Worm (Caenorhabditis elegans) whole organism, young adult: Measurements from ENCODE around the gene grsp-3.

Experiments
- B0261.1 ChIP-seq: sonication (generic microtip); optimal IDR thresholded peaks from 2 replicates; lab custom pipeline; 2016; ENCODE audit warnings: mild to moderate bottlenecking, missing genetic modification characterization, moderate library complexity, missing compliant biosample characterization
- C06A6.2 ChIP-seq: fragments of 200-800 bp; sonication (Bioruptor generic); conservative IDR thresholded peaks from 2 replicates; pipeline ENCODE4 v1.3.6; 2022; ENCODE audit warnings: missing genetic modification characterization, missing compliant biosample characterization
- C17E4.6 ChIP-seq: fragments of 200-800 bp; sonication (Bioruptor generic); IDR thresholded peaks from 2 replicates; pipeline ENCODE4 v1.3.6; 2022; ENCODE audit warnings: missing genetic modification reagents, missing genetic modification characterization, missing compliant biosample characterization
- F49E8.2 ChIP-seq: sonication (generic microtip); optimal IDR thresholded peaks from 3 replicates; lab custom pipeline; 2017; ENCODE audit warnings: missing genetic modification characterization, mild to moderate bottlenecking, missing compliant biosample characterization, antibody characterized with exemption, moderate library complexity; ENCODE audit not compliant: insufficient read depth
- F55B11.4 ChIP-seq: sonication (generic microtip); optimal IDR thresholded peaks from 2 replicates; lab custom pipeline; 2016; ENCODE audit warnings: missing compliant biosample characterization, missing genetic modification characterization, borderline replicate concordance; ENCODE audit not compliant: insufficient read depth
- F57C9.4 ChIP-seq: sonication (generic microtip); optimal IDR thresholded peaks from 2 replicates; lab custom pipeline; 2017; ENCODE audit warnings: mild to moderate bottlenecking, missing genetic modification characterization, missing compliant biosample characterization
- T07F8.4 ChIP-seq: sonication (generic microtip); optimal IDR thresholded peaks from 2 replicates; lab custom pipeline; 2016; ENCODE audit warnings: mild to moderate bottlenecking, missing genetic modification characterization, moderate library complexity, missing compliant biosample characterization
- T26A5.8 ChIP-seq: sonication (generic microtip); optimal IDR thresholded peaks from 2 replicates; lab custom pipeline; 2016; ENCODE audit warnings: missing genetic modification characterization, missing compliant biosample characterization
- Y53F4B.3 ChIP-seq: fragments of 200-800 bp; sonication (Bioruptor generic); IDR thresholded peaks from 2 replicates; pipeline ENCODE4 v1.3.6; 2022; ENCODE audit warnings: missing genetic modification reagents, missing genetic modification characterization, missing compliant biosample characterization
- Y53G8AR.9 ChIP-seq: fragments of 200-800 bp; sonication (Bioruptor generic); conservative IDR thresholded peaks from 2 replicates; pipeline ENCODE4 v1.3.6; 2022; ENCODE audit warnings: missing genetic modification reagents, missing genetic modification characterization, missing compliant biosample characterization
- aptf-2 ChIP-seq: fragments of 200-800 bp; sonication (Bioruptor generic); conservative IDR thresholded peaks from 2 replicates; pipeline ENCODE4 v1.3.6; 2022; ENCODE audit warnings: missing genetic modification reagents, missing genetic modification characterization, missing compliant biosample characterization
- athp-1 ChIP-seq: sonication (generic microtip); optimal IDR thresholded peaks from 2 replicates; lab custom pipeline; 2017; ENCODE audit warnings: mild to moderate bottlenecking, missing genetic modification characterization, missing compliant biosample characterization
- attf-3 ChIP-seq: fragments of 200-800 bp; sonication (Bioruptor generic); conservative IDR thresholded peaks from 2 replicates; pipeline ENCODE4 v1.3.6; 2022; ENCODE audit warnings: missing genetic modification reagents, missing genetic modification characterization, missing compliant biosample characterization
- attf-5 ChIP-seq: fragments of 200-800 bp; sonication (Bioruptor generic); optimal IDR thresholded peaks from 2 replicates; lab custom pipeline; 2018; ENCODE audit warnings: mild to moderate bottlenecking, missing genetic modification characterization, missing compliant biosample characterization
- ccch-3 ChIP-seq: fragments of 200-800 bp; sonication (Bioruptor generic); optimal IDR thresholded peaks from 2 replicates; lab custom pipeline; 2018; ENCODE audit warnings: mild to moderate bottlenecking, missing genetic modification characterization, missing compliant biosample characterization
- cebp-1 ChIP-seq, 2 experiments: fragments of 200-800 bp in 1 of 2; sonication (Bioruptor generic) in 1 of 2; sonication (generic microtip) in 1 of 2; IDR thresholded peaks in 1 of 2; optimal IDR thresholded peaks in 1 of 2; 2 replicates each; pipeline versions ENCODE4 v1.3.6 to Lab custom; 2017 to 2022; ENCODE audit warnings: missing compliant biosample characterization in 2 of 2, missing genetic modification characterization in 2 of 2, mild to moderate bottlenecking in 1 of 2, missing genetic modification reagents in 1 of 2, moderate library complexity in 1 of 2
- cebp-2 ChIP-seq: fragments of 200-800 bp; sonication (Bioruptor generic); IDR thresholded peaks from 2 replicates; pipeline ENCODE4 v1.3.6; 2022; ENCODE audit warnings: missing genetic modification characterization, missing compliant biosample characterization
- ceh-100 ChIP-seq: fragments of 200-800 bp; sonication (Bioruptor generic); IDR thresholded peaks from 2 replicates; pipeline ENCODE4 v1.3.6; 2022; ENCODE audit warnings: missing genetic modification reagents, missing genetic modification characterization, missing compliant biosample characterization
- ceh-58 ChIP-seq: fragments of 200-800 bp; sonication (Bioruptor generic); IDR thresholded peaks from 2 replicates; pipeline ENCODE4 v1.3.6; 2022; ENCODE audit warnings: missing genetic modification characterization, missing compliant biosample characterization
- dox-1 ChIP-seq: fragments of 200-800 bp; sonication (Bioruptor generic); IDR thresholded peaks from 2 replicates; pipeline ENCODE4 v1.3.6; 2022; ENCODE audit warnings: missing genetic modification reagents, missing genetic modification characterization, missing compliant biosample characterization
- dpl-1 ChIP-seq: fragments of 150-350 bp; optimal IDR thresholded peaks from 2 replicates; lab custom pipeline; 2014; ENCODE audit warnings: missing biosample characterization, missing genetic modification reagents, missing genetic modification characterization
- efl-1 ChIP-seq: fragments of 150-350 bp; optimal IDR thresholded peaks from 2 replicates; lab custom pipeline; 2014; ENCODE audit warnings: missing biosample characterization, missing genetic modification reagents, missing genetic modification characterization
- egl-44 ChIP-seq: fragments of 200-800 bp; sonication (Bioruptor generic); IDR thresholded peaks from 2 replicates; pipeline ENCODE4 v1.3.6; 2022; ENCODE audit warnings: missing genetic modification reagents, missing genetic modification characterization, missing compliant biosample characterization
- egrh-3 ChIP-seq: fragments of 200-800 bp; sonication (Bioruptor generic); IDR thresholded peaks from 2 replicates; pipeline ENCODE4 v1.3.6; 2022; ENCODE audit warnings: missing genetic modification reagents, missing genetic modification characterization, missing compliant biosample characterization
- lin-26 ChIP-seq: fragments of 200-800 bp; sonication (Bioruptor generic); IDR thresholded peaks from 2 replicates; pipeline ENCODE4 v1.3.6; 2022; ENCODE audit warnings: missing genetic modification reagents, missing genetic modification characterization, missing compliant biosample characterization
- lin-35 ChIP-seq, 3 experiments: fragments of 150-350 bp in 2 of 3; sonication (generic microtip) in 1 of 3; optimal IDR thresholded peaks; 2 replicates each; lab custom pipeline; 2014 to 2018; ENCODE audit warnings: missing biosample characterization in 3 of 3, missing genetic modification characterization in 3 of 3, missing genetic modification reagents in 3 of 3
- lin-54 ChIP-seq: fragments of 200-800 bp; sonication (Bioruptor generic); optimal IDR thresholded peaks from 2 replicates; lab custom pipeline; 2018; ENCODE audit warnings: mild to moderate bottlenecking, missing genetic modification characterization, missing compliant biosample characterization
- madf-10 ChIP-seq: sonication (generic microtip); optimal IDR thresholded peaks from 2 replicates; lab custom pipeline; 2016; ENCODE audit warnings: mild to moderate bottlenecking, missing genetic modification characterization, missing compliant biosample characterization
- madf-3 ChIP-seq: fragments of 200-800 bp; sonication (Bioruptor generic); IDR thresholded peaks from 2 replicates; pipeline ENCODE4 v1.3.6; 2022; ENCODE audit warnings: missing genetic modification reagents, missing genetic modification characterization, missing compliant biosample characterization
- mcd-1 ChIP-seq: fragments of 200-800 bp; sonication (Bioruptor generic); IDR thresholded peaks from 2 replicates; pipeline ENCODE4 v1.3.6; 2022; ENCODE audit warnings: missing genetic modification reagents, missing genetic modification characterization, missing compliant biosample characterization
- nfya-2 ChIP-seq: fragments of 200-800 bp; sonication (Bioruptor generic); IDR thresholded peaks from 2 replicates; pipeline ENCODE4 v1.3.6; 2022; ENCODE audit warnings: missing genetic modification reagents, missing genetic modification characterization, missing compliant biosample characterization
- nfyb-1 ChIP-seq: fragments of 200-800 bp; sonication (Bioruptor generic); IDR thresholded peaks from 2 replicates; pipeline ENCODE4 v1.3.6; 2022; ENCODE audit warnings: missing genetic modification reagents, missing genetic modification characterization, missing compliant biosample characterization
- nhr-120 ChIP-seq: fragments of 200-800 bp; sonication (Bioruptor generic); IDR thresholded peaks from 2 replicates; pipeline ENCODE4 v1.3.6; 2022; ENCODE audit warnings: missing genetic modification characterization, missing compliant biosample characterization
- nhr-80 ChIP-seq: sonication (generic microtip); optimal IDR thresholded peaks from 2 replicates; lab custom pipeline; 2016; ENCODE audit warnings: missing genetic modification characterization, missing compliant biosample characterization
- nhr-90 ChIP-seq: sonication (generic microtip); optimal IDR thresholded peaks from 2 replicates; lab custom pipeline; 2016; ENCODE audit warnings: missing genotype, mild to moderate bottlenecking, missing genetic modification characterization, missing compliant biosample characterization
- pbrm-1 ChIP-seq: fragments of 200-800 bp; sonication (Bioruptor generic); IDR thresholded peaks from 2 replicates; pipeline ENCODE4 v1.3.6; 2022; ENCODE audit warnings: missing genetic modification reagents, missing genetic modification characterization, missing compliant biosample characterization
- snpc-1.1 ChIP-seq: sonication (generic microtip); optimal IDR thresholded peaks from 2 replicates; lab custom pipeline; 2017; ENCODE audit warnings: missing genetic modification characterization, mild to moderate bottlenecking, missing compliant biosample characterization, antibody characterized with exemption, moderate library complexity, missing genotype, missing genetic modification reagents; ENCODE audit not compliant: insufficient read depth
- snpc-1.3 ChIP-seq: sonication (generic microtip); optimal IDR thresholded peaks from 2 replicates; lab custom pipeline; 2017; ENCODE audit warnings: missing genetic modification characterization, mild to moderate bottlenecking, missing compliant biosample characterization, antibody characterized with exemption, moderate library complexity, missing genotype, missing genetic modification reagents; ENCODE audit not compliant: insufficient read depth
- snpc-3.4 ChIP-seq: sonication (generic microtip); optimal IDR thresholded peaks from 2 replicates; lab custom pipeline; 2017; ENCODE audit warnings: missing genetic modification characterization, mild to moderate bottlenecking, missing compliant biosample characterization, antibody characterized with exemption, moderate library complexity, missing genotype, missing genetic modification reagents
- snpc-4 ChIP-seq, 5 experiments: fragments of 150-350 bp in 1 of 5; sonication (generic microtip) in 4 of 5; optimal IDR thresholded peaks; 2 replicates each; lab custom pipeline; 2014 to 2018; ENCODE audit warnings: missing genetic modification characterization in 5 of 5, missing biosample characterization in 3 of 5, antibody characterized with exemption in 2 of 5, mild to moderate bottlenecking in 2 of 5, missing compliant biosample characterization in 2 of 5, missing genotype in 2 of 5, moderate library complexity in 2 of 5, missing genetic modification reagents in 1 of 5
- unc-62 ChIP-seq: fragments of 150-350 bp; optimal IDR thresholded peaks from 2 replicates; lab custom pipeline; 2014; ENCODE audit warnings: missing biosample characterization, missing genetic modification reagents, missing genetic modification characterization
- ztf-18 ChIP-seq: sonication (generic microtip); optimal IDR thresholded peaks from 2 replicates; lab custom pipeline; 2016; ENCODE audit warnings: missing genotype, mild to moderate bottlenecking, missing genetic modification characterization, missing compliant biosample characterization
- ztf-26 ChIP-seq: sonication (generic microtip); optimal IDR thresholded peaks from 2 replicates; lab custom pipeline; 2017; ENCODE audit warnings: missing genetic modification characterization, missing compliant biosample characterization
- ztf-28 ChIP-seq: fragments of 200-800 bp; sonication (Bioruptor generic); IDR thresholded peaks from 2 replicates; pipeline ENCODE4 v1.3.6; 2022; ENCODE audit warnings: missing genetic modification reagents, missing genetic modification characterization, missing compliant biosample characterization

grsp-3 gene

DNA sequence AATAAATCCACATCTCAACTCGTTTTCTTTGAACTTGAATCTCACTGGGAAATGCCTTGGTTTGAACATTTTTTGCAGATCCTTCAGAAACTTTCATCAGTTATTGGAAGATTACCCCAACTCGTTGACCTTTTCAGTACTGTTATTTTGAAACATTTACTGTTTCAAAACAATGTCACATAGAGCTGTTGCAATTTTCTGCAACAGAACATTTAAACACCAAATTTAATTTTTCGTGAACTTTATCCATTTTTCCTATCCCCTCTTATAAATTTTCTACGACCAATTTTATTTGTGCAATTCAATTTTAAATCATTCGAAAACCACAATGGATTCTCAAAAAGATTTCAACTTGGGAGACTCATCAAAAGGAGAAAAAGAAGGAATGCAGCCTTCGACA lies 23.8 kb downstream of the grsp-3 start, which contains the start of gene ZC477.2:
TSS of gene ZC477.2 (plus strand) at position 301 of the 400 bp plus-strand sequence.
- no peak for TF ChIP-seq cebp-1 (GFP tag; IDR thresholded peaks at IDR 0.05; lab: Robert Waterston, UW)
- TF ChIP-seq cebp-1 (tag; optimal IDR thresholded peaks at IDR 0.05; lab: Kevin White, UChicago), result no peak
- no peak for TF ChIP-seq C06A6.2
- TF ChIP-seq F55B11.4 (tag; lab: Kevin White, UChicago), result no peak
- no peak for TF ChIP-seq ztf-26
- no peak for TF ChIP-seq ceh-100 (GFP tag; lab: Robert Waterston, UW)
- no peak for TF ChIP-seq aptf-2
- no peak for TF ChIP-seq snpc-3.4 (tag; lab: Kevin White, UChicago)
- TF ChIP-seq ccch-3, result no peak
- TF ChIP-seq unc-62 (GFP tag; lab: Kevin White, UChicago), result no peak
- TF ChIP-seq snpc-1.1, result no peak
- no peak for TF ChIP-seq nfya-2 (GFP tag; lab: Robert Waterston, UW)
- no peak for TF ChIP-seq egrh-3
- TF ChIP-seq pbrm-1 (GFP tag; lab: Robert Waterston, UW), result no peak
- TF ChIP-seq nhr-90 (tag; lab: Kevin White, UChicago), result no peak
- TF ChIP-seq Y53F4B.3 (GFP tag; lab: Robert Waterston, UW), result no peak
- TF ChIP-seq F49E8.2 (tag; lab: Kevin White, UChicago), result no peak
- no peak for TF ChIP-seq ceh-58 (GFP tag; lab: Robert Waterston, UW)

DNA sequence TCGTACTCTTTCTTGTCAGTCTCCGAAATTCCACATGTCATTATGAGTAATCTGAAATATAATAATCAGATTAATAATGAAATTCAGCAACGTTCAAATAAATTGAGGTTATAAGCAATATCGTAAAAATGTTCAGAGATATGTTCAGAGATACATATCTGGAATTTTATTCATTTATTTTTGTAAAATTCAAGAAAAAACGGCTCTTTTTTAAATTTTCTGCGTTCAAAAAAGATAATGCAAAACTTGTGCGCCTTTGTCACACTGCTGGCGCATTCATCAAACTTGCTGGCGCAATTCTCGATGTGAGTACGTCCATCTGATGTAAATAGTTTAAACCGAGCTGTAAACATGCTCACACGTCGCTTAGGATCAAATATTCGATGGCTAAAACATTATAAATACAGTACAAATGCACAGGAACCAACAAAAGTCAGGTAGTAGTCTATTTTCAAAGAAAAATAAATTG lies 28.5 kb downstream of the grsp-3 start, which contains the start of the genes rde-8 and ZC477.3:
TSS of gene rde-8 (minus strand) at position 51 of the 469 bp plus-strand sequence.
TSS of gene ZC477.3 (plus strand) at position 282 of the 469 bp plus-strand sequence.
- TF ChIP-seq madf-10 (no peak), cebp-2 (GFP tag; lab: Robert Waterston, UW) (no peak), Y53G8AR.9 (GFP tag; lab: Robert Waterston, UW) (0 out of 2 replicates have a peak, but pooled peaks have one; percentile 30), T07F8.4 (no peak), lin-35 (GFP tag; optimal IDR thresholded peaks at IDR 0.05; lab: Kevin White, UChicago) (peak in 1 of 3 experiments; percentile 77), snpc-3.4 (tag; lab: Kevin White, UChicago) (peak; percentile 48), mcd-1 (GFP tag; lab: Robert Waterston, UW) (peak; percentile 79), dpl-1 (GFP tag; lab: Kevin White, UChicago) (peak; percentile 36), madf-3 (GFP tag; lab: Robert Waterston, UW) (0 out of 2 replicates have a peak, but pooled peaks have one; percentile 1), pbrm-1 (GFP tag; lab: Robert Waterston, UW) (0 out of 2 replicates have a peak, but pooled peaks have one; percentile 36), nhr-80 (tag; lab: Kevin White, UChicago) (peak; percentile 17), attf-3 (GFP tag; lab: Robert Waterston, UW) (peak; percentile 60; the same call in 1 of the 2 replicates), F57C9.4 (tag; lab: Kevin White, UChicago) (no peak), B0261.1 (tag; lab: Kevin White, UChicago) (no peak), ztf-28 (GFP tag; lab: Robert Waterston, UW) (no peak), F55B11.4 (tag; lab: Kevin White, UChicago) (no peak), snpc-4 (GFP tag; optimal IDR thresholded peaks at IDR 0.05; lab: Kevin White, UChicago) (no peak), snpc-4 (tag; optimal IDR thresholded peaks at IDR 0.05; lab: Kevin White, UChicago) (peak in 3 of 4 experiments; percentile 31 to 79 (median 70)), athp-1 (tag; lab: Kevin White, UChicago) (no peak), lin-54 (peak; percentile 74), attf-5 (GFP tag; lab: Kevin White, UChicago) (no peak), egl-44 (GFP tag; lab: Robert Waterston, UW) (no peak), lin-26 (GFP tag; lab: Robert Waterston, UW) (no peak), T26A5.8 (tag; lab: Kevin White, UChicago) (no peak), C17E4.6 (GFP tag; lab: Robert Waterston, UW) (no peak), ztf-18 (peak; percentile 95), unc-62 (GFP tag; lab: Kevin White, UChicago) (no peak), nfyb-1 (GFP tag; lab: Robert Waterston, UW) (0 out of 2 replicates have a peak, but pooled peaks have one; percentile 29), efl-1 (GFP tag; lab: Kevin White, UChicago) (peak; percentile 12), snpc-1.3 (no peak), snpc-1.1 (peak; percentile 10), Y53F4B.3 (GFP tag; lab: Robert Waterston, UW) (no peak), nhr-120 (no peak), dox-1 (GFP tag; lab: Robert Waterston, UW) (no peak)
